Worm (Caenorhabditis elegans): Measurements from ENCODE around the gene lin-1.

- TF ChIP-seq pat-9 (tag; optimal IDR thresholded peaks at IDR 0.05) (no peak), fkh-10 (GFP tag; optimal IDR thresholded peaks at IDR 0.05) (no peak)
Measured at ce11 chrIV:2308203-2308602, 8.1 kb upstream of the lin-1 start.

Data from whole organism, late embryonic.